Worm (Caenorhabditis elegans) whole organism, young adult: ENCODE data around the gene R05D3.3.
"Not testable (repeated sequence)": the region's sequence is repeated elsewhere in the genome, so short reads cannot be mapped to it uniquely, and the experiment has no call there.

ENCODE experiments used
- C17E4.6 ChIP-seq: fragments of 200-800 bp; sonication (Bioruptor generic); IDR thresholded peaks from 2 replicates; pipeline ENCODE4 v1.3.6; 2022; ENCODE audit warnings: missing genetic modification reagents, missing genetic modification characterization, missing compliant biosample characterization
- F23B12.7 ChIP-seq: sonication (generic microtip); optimal IDR thresholded peaks from 2 replicates; lab custom pipeline; 2017; ENCODE audit warnings: missing genetic modification characterization, mild to moderate bottlenecking, missing compliant biosample characterization, antibody characterized with exemption, moderate library complexity; ENCODE audit not compliant: insufficient read depth
- Y95B8A.8 ChIP-seq: fragments of 200-800 bp; sonication (Bioruptor generic); IDR thresholded peaks from 2 replicates; pipeline ENCODE4 v1.3.6; 2022; ENCODE audit warnings: missing genetic modification reagents, missing genetic modification characterization, missing compliant biosample characterization
- akir-1 ChIP-seq: fragments of 200-800 bp; sonication (Bioruptor generic); optimal IDR thresholded peaks from 2 replicates; lab custom pipeline; 2018; ENCODE audit warnings: mild to moderate bottlenecking, missing genetic modification characterization, moderate library complexity, missing compliant biosample characterization
- hmg-20 ChIP-seq: fragments of 200-800 bp; sonication (Bioruptor generic); IDR thresholded peaks from 2 replicates; pipeline ENCODE4 v1.3.6; 2022; ENCODE audit warnings: missing genetic modification reagents, missing genetic modification characterization, missing compliant biosample characterization
- lir-1 ChIP-seq: fragments of 200-800 bp; sonication (Bioruptor generic); conservative IDR thresholded peaks from 2 replicates; pipeline ENCODE4 v1.3.6; 2022; ENCODE audit warnings: missing genetic modification reagents, missing genetic modification characterization, missing compliant biosample characterization
- snpc-4 ChIP-seq, 5 experiments: fragments of 150-350 bp in 1 of 5; sonication (generic microtip) in 4 of 5; optimal IDR thresholded peaks; 2 replicates each; lab custom pipeline; 2014 to 2018; ENCODE audit warnings: missing genetic modification characterization in 5 of 5, missing biosample characterization in 3 of 5, antibody characterized with exemption in 2 of 5, mild to moderate bottlenecking in 2 of 5, missing compliant biosample characterization in 2 of 5, missing genotype in 2 of 5, moderate library complexity in 2 of 5, missing genetic modification reagents in 1 of 5
- unc-130 ChIP-seq: sonication (generic microtip); optimal IDR thresholded peaks from 2 replicates; lab custom pipeline; 2016; ENCODE audit warnings: missing genetic modification reagents, missing genetic modification characterization, missing compliant biosample characterization

ce11 chrIII:8347822-8348221 is 16.0 kb upstream of the R05D3.3 start, which contains the start of gene clc-29:
- TF ChIP-seq unc-130 (GFP tag; lab: Kevin White, UChicago); snpc-4 (GFP tag; optimal IDR thresholded peaks at IDR 0.05; lab: Kevin White, UChicago); snpc-4 (tag; optimal IDR thresholded peaks at IDR 0.05; lab: Kevin White, UChicago); hmg-20; C17E4.6 (GFP tag; lab: Robert Waterston, UW); Y95B8A.8 (GFP tag; lab: Robert Waterston, UW); F23B12.7 (tag; lab: Kevin White, UChicago); akir-1 (GFP tag; lab: Kevin White, UChicago); lir-1 (GFP tag; lab: Robert Waterston, UW): not testable (repeated sequence)
